Worm (Caenorhabditis elegans): ENCODE measurements around the gene C40H1.9.

DNA sequence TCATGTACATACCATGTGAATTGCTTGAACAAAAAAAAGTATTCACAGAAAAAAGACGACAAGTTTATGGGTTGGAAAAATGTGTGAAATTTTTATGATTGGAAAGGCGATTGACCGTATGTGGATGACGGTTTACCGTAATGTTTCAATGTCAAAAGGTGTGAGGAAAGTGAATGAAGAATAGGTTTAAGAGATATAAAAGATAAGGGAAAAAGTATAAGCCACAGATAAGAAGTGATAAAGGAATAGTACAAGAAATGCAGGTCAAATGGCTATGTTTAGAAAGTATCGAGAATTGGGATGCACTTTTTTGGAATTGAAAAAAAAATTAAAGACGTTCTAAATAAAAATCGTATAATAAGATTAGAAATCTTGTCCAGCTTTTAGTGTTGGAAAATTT is 41.9 kb upstream of the C40H1.9 start:
- no peak for TF ChIP-seq snpc-4 (tag; optimal IDR thresholded peaks at IDR 0.05)
- no peak for TF ChIP-seq lin-13 (GFP tag; optimal IDR thresholded peaks at IDR 0.05)
- TF ChIP-seq nhr-25 (tag; optimal IDR thresholded peaks at IDR 0.05; ENCODE audit: borderline replicate concordance, insufficient read depth): no peak
- TF ChIP-seq fos-1 (tag; optimal IDR thresholded peaks at IDR 0.05): no peak
- TF ChIP-seq lsy-2 (tag; optimal IDR thresholded peaks at IDR 0.05): no peak
- no peak for TF ChIP-seq egl-27 (tag; optimal IDR thresholded peaks at IDR 0.05)
- TF ChIP-seq ceh-82 (tag; optimal IDR thresholded peaks at IDR 0.05): no peak
- TF ChIP-seq lir-3 (tag; optimal IDR thresholded peaks at IDR 0.05): no peak
- TF ChIP-seq nhr-28 (tag; optimal IDR thresholded peaks at IDR 0.05): peak; percentile 2
